ENCODE assay signal across 1 fruit fly cellular context in genomic region chr2L:19526316-19526715, dm6.
A peak's percentile ranks its signal among the peaks of the same experiment; 100 is the strongest.
TF ChIP-seq lines count a peak whose summit lies in the region.

Dpm1 (minus strand) TSS chr2L:19526368.
CG10137 (plus strand) TSS chr2L:19526686.

TF ChIP-seq in whole organism, embryonic, 481 proteins besides CTCF, POLR2A, EP300 and RAD21 (continued from another document):
- TF ChIP-seq Nf-YB (GFP tag; optimal IDR thresholded peaks at IDR 0.05; lab: Kevin White, UChicago): no peak
- peak; percentile 65 for TF ChIP-seq Myb (GFP tag; optimal IDR thresholded peaks at IDR 0.05; lab: Kevin White, UChicago)
- peak; percentile 62 for TF ChIP-seq E2f2 (GFP tag; IDR thresholded peaks at IDR 0.05; lab: Robert Waterston, UW)
- TF ChIP-seq BEAF-32 (GFP tag; optimal IDR thresholded peaks at IDR 0.05; lab: Kevin White, UChicago): peak; percentile 82
- peak; percentile 81 for TF ChIP-seq Scr (GFP tag; IDR thresholded peaks at IDR 0.05; lab: Robert Waterston, UW; ENCODE audit: partially characterized antibody)
- no peak for TF ChIP-seq Usf (GFP tag; optimal IDR thresholded peaks at IDR 0.05; lab: Kevin White, UChicago)
- TF ChIP-seq CG1603 (tag; optimal IDR thresholded peaks at IDR 0.05; lab: Kevin White, UChicago): peak; percentile 34
- TF ChIP-seq CG30403 (GFP tag; optimal IDR thresholded peaks at IDR 0.05; lab: Kevin White, UChicago): peak; percentile 4
- no peak for TF ChIP-seq tap (tag; optimal IDR thresholded peaks at IDR 0.05; lab: Kevin White, UChicago)
- TF ChIP-seq Awh (GFP tag; IDR thresholded peaks at IDR 0.05; lab: Robert Waterston, UW): no peak
- no peak for TF ChIP-seq HmgD (GFP tag; optimal IDR thresholded peaks at IDR 0.05; lab: Kevin White, UChicago)
- peak; percentile 41 for TF ChIP-seq CG3995 (GFP tag; optimal IDR thresholded peaks at IDR 0.05; lab: Kevin White, UChicago)
- TF ChIP-seq CG15514 (GFP tag; optimal IDR thresholded peaks at IDR 0.05; lab: Kevin White, UChicago): peak; percentile 46
- peak; percentile 70 for TF ChIP-seq Lhr (GFP tag; optimal IDR thresholded peaks at IDR 0.05; lab: Kevin White, UChicago)
- TF ChIP-seq CG10267 (tag; optimal IDR thresholded peaks at IDR 0.05; lab: Kevin White, UChicago): peak; percentile 96
- TF ChIP-seq mirr (GFP tag; optimal IDR thresholded peaks at IDR 0.05; lab: Kevin White, UChicago): no peak
- no peak for TF ChIP-seq chn (GFP tag; optimal IDR thresholded peaks at IDR 0.05; lab: Kevin White, UChicago)
- no peak for TF ChIP-seq Optix (GFP tag; IDR thresholded peaks at IDR 0.05; lab: Robert Waterston, UW)
- peak; percentile 48 for TF ChIP-seq sens (GFP tag; lab: Kevin White, UChicago)
- TF ChIP-seq Dp (GFP tag; optimal IDR thresholded peaks at IDR 0.05; lab: Kevin White, UChicago): peak; percentile 55
- no peak for TF ChIP-seq CG3838 (GFP tag; optimal IDR thresholded peaks at IDR 0.05; lab: Kevin White, UChicago)
- TF ChIP-seq CG15479 (GFP tag; optimal IDR thresholded peaks at IDR 0.05; lab: Kevin White, UChicago): no peak
- TF ChIP-seq sna (GFP tag; IDR thresholded peaks at IDR 0.05; lab: Robert Waterston, UW; ENCODE audit: partially characterized antibody): peak; percentile 49; the same call in 1 of the 2 replicates
- TF ChIP-seq Hmr (GFP tag; optimal IDR thresholded peaks at IDR 0.05; lab: Kevin White, UChicago): peak; percentile 42
- TF ChIP-seq Med (GFP tag; lab: Kevin White, UChicago): peak; percentile 66
- peak; percentile 70 for TF ChIP-seq amos (GFP tag; IDR thresholded peaks at IDR 0.05; lab: Robert Waterston, UW; ENCODE audit: partially characterized antibody)
- TF ChIP-seq MBD-R2 (GFP tag; IDR thresholded peaks at IDR 0.05; lab: Robert Waterston, UW): peak; percentile 82
- no peak for TF ChIP-seq Spps (tag; optimal IDR thresholded peaks at IDR 0.05; lab: Kevin White, UChicago)
- no peak for TF ChIP-seq Blimp-1 (GFP tag; optimal IDR thresholded peaks at IDR 0.05; lab: Kevin White, UChicago)
- peak; percentile 44 for TF ChIP-seq CoRest (tag; optimal IDR thresholded peaks at IDR 0.05; lab: Kevin White, UChicago)
- TF ChIP-seq Xbp1 (GFP tag; optimal IDR thresholded peaks at IDR 0.05; lab: Kevin White, UChicago): peak; percentile 3
- no peak for TF ChIP-seq btn (GFP tag; optimal IDR thresholded peaks at IDR 0.05; lab: Kevin White, UChicago)
- peak; percentile 21 for TF ChIP-seq bcd (GFP tag; optimal IDR thresholded peaks at IDR 0.05; lab: Kevin White, UChicago)
- no peak for TF ChIP-seq CG2875 (GFP tag; optimal IDR thresholded peaks at IDR 0.05; lab: Kevin White, UChicago)
- peak; percentile 15 for TF ChIP-seq CG17186 (GFP tag; optimal IDR thresholded peaks at IDR 0.05; lab: Kevin White, UChicago)
- TF ChIP-seq nom (GFP tag; optimal IDR thresholded peaks at IDR 0.05; lab: Kevin White, UChicago): no peak
- peak; percentile 73 for TF ChIP-seq Bgb (GFP tag; IDR thresholded peaks at IDR 0.05; lab: Robert Waterston, UW; ENCODE audit: partially characterized antibody)
- TF ChIP-seq sug (tag; optimal IDR thresholded peaks at IDR 0.05; lab: Kevin White, UChicago): peak; percentile 5
- TF ChIP-seq CG4617 (GFP tag; optimal IDR thresholded peaks at IDR 0.05; lab: Kevin White, UChicago; ENCODE audit: borderline replicate concordance): peak; percentile 56
- TF ChIP-seq CG4404 (GFP tag; IDR thresholded peaks at IDR 0.05; lab: Robert Waterston, UW): no peak
- TF ChIP-seq hbn (GFP tag; IDR thresholded peaks at IDR 0.05; lab: Robert Waterston, UW; ENCODE audit: partially characterized antibody): peak; percentile 61
- TF ChIP-seq gsb-n (tag; optimal IDR thresholded peaks at IDR 0.05; lab: Kevin White, UChicago): peak; percentile 67
- TF ChIP-seq Ets65A (GFP tag; lab: Kevin White, UChicago): peak; percentile 37
- TF ChIP-seq CG7357 (GFP tag; IDR thresholded peaks at IDR 0.05; lab: Robert Waterston, UW): no peak
- peak; percentile 70 for TF ChIP-seq CG9797 (GFP tag; optimal IDR thresholded peaks at IDR 0.05; lab: Kevin White, UChicago)
- TF ChIP-seq cg (GFP tag; optimal IDR thresholded peaks at IDR 0.05; lab: Kevin White, UChicago): peak; percentile 0
- TF ChIP-seq Deaf1 (tag; optimal IDR thresholded peaks at IDR 0.05; lab: Kevin White, UChicago): peak; percentile 10
- peak; percentile 40 for TF ChIP-seq Sin3A (optimal IDR thresholded peaks at IDR 0.05; lab: Kevin White, UChicago)
- peak; percentile 8 for TF ChIP-seq CG2120 (GFP tag; optimal IDR thresholded peaks at IDR 0.05; lab: Kevin White, UChicago)
- TF ChIP-seq CG15696 (tag; optimal IDR thresholded peaks at IDR 0.05; lab: Kevin White, UChicago): no peak
- TF ChIP-seq B-H1 (GFP tag; IDR thresholded peaks at IDR 0.05; lab: Robert Waterston, UW): no peak
- peak; percentile 82 for TF ChIP-seq CG12659 (GFP tag; optimal IDR thresholded peaks at IDR 0.05; lab: Kevin White, UChicago)
- no peak for TF ChIP-seq ftz-f1 (GFP tag; optimal IDR thresholded peaks at IDR 0.05; lab: Kevin White, UChicago)
- TF ChIP-seq CG8359 (GFP tag; optimal IDR thresholded peaks at IDR 0.05; lab: Kevin White, UChicago; ENCODE audit: borderline replicate concordance): no peak
- peak; percentile 82 to 94 for TF ChIP-seq crp (GFP tag; optimal IDR thresholded peaks at IDR 0.05; lab: Kevin White, UChicago)
- peak; percentile 93 for TF ChIP-seq stwl (tag; optimal IDR thresholded peaks at IDR 0.05; lab: Kevin White, UChicago)
- TF ChIP-seq chif (GFP tag; optimal IDR thresholded peaks at IDR 0.05; lab: Kevin White, UChicago): no peak
- TF ChIP-seq CG17612 (GFP tag; IDR thresholded peaks at IDR 0.05; lab: Robert Waterston, UW): no peak
- peak; percentile 9 for TF ChIP-seq HmgZ (tag; optimal IDR thresholded peaks at IDR 0.05; lab: Kevin White, UChicago)
- no peak for TF ChIP-seq CG2199 (GFP tag; IDR thresholded peaks at IDR 0.05; lab: Robert Waterston, UW)
- no peak for TF ChIP-seq dati (GFP tag; IDR thresholded peaks at IDR 0.05; lab: Robert Waterston, UW)
- 0 out of 4 replicates have a peak, but pooled peaks have one; percentile 43 for TF ChIP-seq chinmo (GFP tag; IDR thresholded peaks at IDR 0.05; lab: Robert Waterston, UW; ENCODE audit: partially characterized antibody)
- TF ChIP-seq emc (GFP tag; optimal IDR thresholded peaks at IDR 0.05; lab: Kevin White, UChicago): no peak
- peak; percentile 62 for TF ChIP-seq Dref (GFP tag; IDR thresholded peaks at IDR 0.05; lab: Robert Waterston, UW)
- peak; percentile 63 for TF ChIP-seq lbe (GFP tag; optimal IDR thresholded peaks at IDR 0.05; lab: Kevin White, UChicago)
- TF ChIP-seq D19A (tag; optimal IDR thresholded peaks at IDR 0.05; lab: Kevin White, UChicago): no peak
- peak; percentile 68 for TF ChIP-seq trem (tag; optimal IDR thresholded peaks at IDR 0.05; lab: Kevin White, UChicago)
- TF ChIP-seq CG17829 (tag; optimal IDR thresholded peaks at IDR 0.05; lab: Kevin White, UChicago): peak; percentile 12
- peak; percentile 7 for TF ChIP-seq Nf-YC (tag; optimal IDR thresholded peaks at IDR 0.05; lab: Kevin White, UChicago)
- peak; percentile 49 for TF ChIP-seq CG14710 (tag; optimal IDR thresholded peaks at IDR 0.05; lab: Kevin White, UChicago)
- TF ChIP-seq slou (GFP tag; optimal IDR thresholded peaks at IDR 0.05; lab: Kevin White, UChicago): no peak
- TF ChIP-seq Camta (GFP tag; optimal IDR thresholded peaks at IDR 0.05; lab: Kevin White, UChicago): no peak
- peak; percentile 20 for TF ChIP-seq CG8924 (tag; optimal IDR thresholded peaks at IDR 0.05; lab: Kevin White, UChicago)
- TF ChIP-seq CG18262 (tag; optimal IDR thresholded peaks at IDR 0.05; lab: Kevin White, UChicago): peak; percentile 1
- TF ChIP-seq CG11247 (GFP tag; IDR thresholded peaks at IDR 0.05; lab: Robert Waterston, UW): no peak
- TF ChIP-seq jumu (GFP tag; optimal IDR thresholded peaks at IDR 0.05; lab: Kevin White, UChicago): no peak
- no peak for TF ChIP-seq CkIIα-i1 (GFP tag; IDR thresholded peaks at IDR 0.05; lab: Robert Waterston, UW)
- peak; percentile 1 for TF ChIP-seq PHDP (tag; optimal IDR thresholded peaks at IDR 0.05; lab: Kevin White, UChicago)
- peak; percentile 3 for TF ChIP-seq grau (tag; optimal IDR thresholded peaks at IDR 0.05; lab: Kevin White, UChicago)
- no peak for TF ChIP-seq luna (GFP tag; optimal IDR thresholded peaks at IDR 0.05; lab: Kevin White, UChicago)
- TF ChIP-seq CG17802 (tag; optimal IDR thresholded peaks at IDR 0.05; lab: Kevin White, UChicago): no peak
- peak; percentile 54 for TF ChIP-seq Ets97D (GFP tag; optimal IDR thresholded peaks at IDR 0.05; lab: Kevin White, UChicago)
- TF ChIP-seq nerfin-2 (GFP tag; IDR thresholded peaks at IDR 0.05; lab: Robert Waterston, UW; ENCODE audit: partially characterized antibody): no peak
- peak; percentile 78 for TF ChIP-seq Opbp (GFP tag; IDR thresholded peaks at IDR 0.05; lab: Robert Waterston, UW; ENCODE audit: partially characterized antibody)
- TF ChIP-seq zen (tag; optimal IDR thresholded peaks at IDR 0.05; lab: Kevin White, UChicago): peak; percentile 51
- TF ChIP-seq YL-1 (GFP tag; optimal IDR thresholded peaks at IDR 0.05; lab: Kevin White, UChicago): peak; percentile 35
- peak; percentile 44 for TF ChIP-seq CG12391 (tag; optimal IDR thresholded peaks at IDR 0.05; lab: Kevin White, UChicago)
- TF ChIP-seq CG3726 (GFP tag; IDR thresholded peaks at IDR 0.05; lab: Robert Waterston, UW): no peak
- TF ChIP-seq exex (tag; optimal IDR thresholded peaks at IDR 0.05; lab: Kevin White, UChicago): peak; percentile 39
- TF ChIP-seq CG6791 (GFP tag; IDR thresholded peaks at IDR 0.05; lab: Robert Waterston, UW; ENCODE audit: partially characterized antibody): peak; percentile 64
- peak; percentile 40; the same call in 1 of the 2 replicates for TF ChIP-seq inv (GFP tag; IDR thresholded peaks at IDR 0.05; lab: Robert Waterston, UW; ENCODE audit: partially characterized antibody)
- TF ChIP-seq CG2116 (GFP tag; optimal IDR thresholded peaks at IDR 0.05; lab: Kevin White, UChicago): peak; percentile 74
- TF ChIP-seq CG16863 (GFP tag; optimal IDR thresholded peaks at IDR 0.05; lab: Kevin White, UChicago): no peak
- TF ChIP-seq Max (GFP tag; optimal IDR thresholded peaks at IDR 0.05; lab: Kevin White, UChicago): peak; percentile 23
- no peak for TF ChIP-seq trh (GFP tag; optimal IDR thresholded peaks at IDR 0.05; lab: Kevin White, UChicago)
- TF ChIP-seq CG10147 (GFP tag; optimal IDR thresholded peaks at IDR 0.05; lab: Kevin White, UChicago): peak; percentile 12
- TF ChIP-seq CG2712 (tag; optimal IDR thresholded peaks at IDR 0.05; lab: Kevin White, UChicago): peak; percentile 23
- TF ChIP-seq yki (optimal IDR thresholded peaks at IDR 0.05; lab: Kevin White, UChicago): no peak
- no peak for TF ChIP-seq CG34376 (GFP tag; optimal IDR thresholded peaks at IDR 0.05; lab: Kevin White, UChicago)
- TF ChIP-seq lmd (GFP tag; IDR thresholded peaks at IDR 0.05; lab: Robert Waterston, UW): no peak
- no peak for TF ChIP-seq Atf6 (GFP tag; IDR thresholded peaks at IDR 0.05; lab: Robert Waterston, UW)
- TF ChIP-seq nmo (GFP tag; optimal IDR thresholded peaks at IDR 0.05; lab: Kevin White, UChicago): peak; percentile 61
- TF ChIP-seq CG8765 (GFP tag; IDR thresholded peaks at IDR 0.05; lab: Robert Waterston, UW): no peak
- peak; percentile 75 for TF ChIP-seq CG34224 (GFP tag; IDR thresholded peaks at IDR 0.05; lab: Robert Waterston, UW; ENCODE audit: partially characterized antibody)
- TF ChIP-seq bbx (GFP tag; IDR thresholded peaks at IDR 0.05; lab: Robert Waterston, UW; ENCODE audit: partially characterized antibody): peak; percentile 69
- TF ChIP-seq CG13287 (GFP tag; IDR thresholded peaks at IDR 0.05; lab: Robert Waterston, UW; ENCODE audit: partially characterized antibody): peak; percentile 82
- TF ChIP-seq CG10565 (GFP tag; optimal IDR thresholded peaks at IDR 0.05; lab: Kevin White, UChicago): no peak
- TF ChIP-seq CG2129 (GFP tag; IDR thresholded peaks at IDR 0.05; lab: Robert Waterston, UW; ENCODE audit: partially characterized antibody): peak; percentile 78
- TF ChIP-seq CG10431 (GFP tag; optimal IDR thresholded peaks at IDR 0.05; lab: Kevin White, UChicago): no peak
- TF ChIP-seq Dll (GFP tag; IDR thresholded peaks at IDR 0.05; lab: Robert Waterston, UW; ENCODE audit: partially characterized antibody): peak; percentile 85
- TF ChIP-seq zen2 (GFP tag; IDR thresholded peaks at IDR 0.05; lab: Robert Waterston, UW; ENCODE audit: partially characterized antibody): peak; percentile 53; the same call in 1 of the 3 replicates
- no peak for TF ChIP-seq odd (GFP tag; optimal IDR thresholded peaks at IDR 0.05; lab: Kevin White, UChicago)
- peak; percentile 8 for TF ChIP-seq CG7839 (tag; optimal IDR thresholded peaks at IDR 0.05; lab: Kevin White, UChicago)
- peak; percentile 52; the same call in 2 of the 3 replicates for TF ChIP-seq CG16813 (GFP tag; IDR thresholded peaks at IDR 0.05; lab: Robert Waterston, UW; ENCODE audit: partially characterized antibody)
- no peak for TF ChIP-seq CG4328 (GFP tag; optimal IDR thresholded peaks at IDR 0.05; lab: Kevin White, UChicago)
- TF ChIP-seq Taf1 (GFP tag; IDR thresholded peaks at IDR 0.05; lab: Robert Waterston, UW): no peak
- TF ChIP-seq phol (tag; optimal IDR thresholded peaks at IDR 0.05; lab: Kevin White, UChicago): peak; percentile 36
- peak; percentile 15 for TF ChIP-seq CG15601 (tag; optimal IDR thresholded peaks at IDR 0.05; lab: Kevin White, UChicago)
- no peak for TF ChIP-seq crol (GFP tag; IDR thresholded peaks at IDR 0.05; lab: Robert Waterston, UW)
- no peak for TF ChIP-seq CG6813 (GFP tag; optimal IDR thresholded peaks at IDR 0.05; lab: Kevin White, UChicago)
